Fruit fly (Drosophila melanogaster): Measurements from ENCODE around the gene mud.

Gene mud

DNA sequence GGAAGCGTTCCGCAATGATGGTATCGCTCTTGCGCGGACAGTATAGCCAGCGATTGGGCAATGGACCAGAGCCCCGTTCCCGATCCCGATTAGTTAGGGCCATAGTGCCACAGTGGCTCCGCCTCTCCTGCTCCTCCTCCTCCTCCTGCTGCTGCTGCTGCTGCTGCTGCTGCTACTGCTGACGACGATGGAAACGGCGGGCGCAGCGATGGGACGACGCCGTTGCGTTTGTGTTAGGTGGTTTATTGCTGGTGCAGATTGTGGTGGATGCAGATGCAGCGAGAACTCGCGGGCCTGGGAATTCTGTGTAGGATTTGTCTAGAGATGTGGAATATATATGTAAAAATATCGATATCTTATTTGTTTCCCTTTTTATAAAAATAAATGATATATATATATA lies 5.1 kb upstream of the mud start, which contains the start of gene mRNA-cap:
mRNA-cap (minus strand) TSS at position 344 of the 400 bp plus-strand sequence.
- TF ChIP-seq D19B (GFP tag; optimal IDR thresholded peaks at IDR 0.05) (no peak), p53 (GFP tag; optimal IDR thresholded peaks at IDR 0.05) (no peak), Dfd (GFP tag; optimal IDR thresholded peaks at IDR 0.05) (peak in 1 of 2 experiments; percentile 81), z (GFP tag; IDR thresholded peaks at IDR 0.05) (no peak), MESR4 (GFP tag; optimal IDR thresholded peaks at IDR 0.05) (peak; percentile 96), YL-1 (GFP tag; optimal IDR thresholded peaks at IDR 0.05) (peak; percentile 36), MBD-R2 (GFP tag; IDR thresholded peaks at IDR 0.05) (0 out of 2 replicates have a peak, but pooled peaks have one; percentile 22), ttk (GFP tag; IDR thresholded peaks at IDR 0.05) (no peak), NfI (GFP tag; optimal IDR thresholded peaks at IDR 0.05) (no peak), cas (GFP tag; IDR thresholded peaks at IDR 0.05) (no peak), CG18011 (GFP tag; optimal IDR thresholded peaks at IDR 0.05) (no peak), CG4617 (GFP tag; optimal IDR thresholded peaks at IDR 0.05; ENCODE audit: borderline replicate concordance) (peak; percentile 73), Sry-δ (GFP tag; optimal IDR thresholded peaks at IDR 0.05) (peak; percentile 37), rib (GFP tag; IDR thresholded peaks at IDR 0.05) (no peak)

DNA sequence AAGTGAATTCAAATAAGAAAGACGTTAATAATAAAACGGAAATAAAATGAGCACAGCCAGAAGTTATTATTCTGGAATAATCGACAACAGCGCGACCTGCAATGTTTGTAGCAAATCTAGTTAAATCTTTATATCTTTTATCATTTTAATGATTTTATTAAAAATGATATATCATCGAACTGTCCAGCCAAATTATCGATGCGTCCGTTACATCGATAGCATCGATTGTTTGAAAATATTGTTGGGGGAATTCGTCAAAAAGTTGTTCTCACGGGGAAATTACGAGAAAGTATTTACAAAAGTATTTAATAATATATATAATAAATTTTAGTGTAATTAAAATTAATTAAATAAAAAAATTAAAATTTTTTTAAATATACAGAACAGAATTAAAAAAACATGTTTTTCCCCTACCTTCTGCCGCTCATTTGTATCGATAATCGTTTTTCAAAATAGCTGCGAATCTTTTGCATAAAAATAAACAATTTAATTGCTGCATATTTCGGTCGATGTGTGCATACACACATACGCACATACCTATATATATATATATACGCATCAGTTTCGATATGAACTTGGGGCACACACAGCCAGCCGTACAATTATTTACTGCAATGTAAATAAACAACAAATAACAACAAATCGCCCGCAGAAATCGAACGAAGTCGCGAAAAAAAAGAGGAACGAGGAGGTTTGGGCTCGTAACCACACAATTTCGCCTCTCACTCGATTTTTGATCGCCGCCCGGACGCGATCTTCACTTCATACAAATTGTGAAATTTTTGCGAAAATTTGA lies 4.4 kb upstream of the mud start, which contains the start of gene CG32599:
CG32599 (plus strand) TSS at position 746 of the 796 bp plus-strand sequence.
- peak; percentile 14 for TF ChIP-seq CG13296 (GFP tag; optimal IDR thresholded peaks at IDR 0.05)
- peak; percentile 14 for TF ChIP-seq Xbp1 (GFP tag; optimal IDR thresholded peaks at IDR 0.05)
- TF ChIP-seq bbx (GFP tag; IDR thresholded peaks at IDR 0.05; ENCODE audit: partially characterized antibody): peak; percentile 59
- peak; percentile 63 for TF ChIP-seq Bgb (GFP tag; IDR thresholded peaks at IDR 0.05; ENCODE audit: partially characterized antibody)
- peak; percentile 20 for TF ChIP-seq Meics (GFP tag; optimal IDR thresholded peaks at IDR 0.05)
- no peak for TF ChIP-seq CG3726 (GFP tag; IDR thresholded peaks at IDR 0.05)
- TF ChIP-seq CG6272 (GFP tag; IDR thresholded peaks at IDR 0.05): peak; percentile 26; the same call in 1 of the 2 replicates
- peak; percentile 30 for TF ChIP-seq CG7271 (tag; optimal IDR thresholded peaks at IDR 0.05)
- TF ChIP-seq unc-4 (GFP tag; IDR thresholded peaks at IDR 0.05; ENCODE audit: partially characterized antibody): peak; percentile 63
- peak; percentile 11 for TF ChIP-seq Nf-YC (tag; optimal IDR thresholded peaks at IDR 0.05)
- peak; percentile 51 for TF ChIP-seq tgo (GFP tag; IDR thresholded peaks at IDR 0.05)
- TF ChIP-seq nmo (GFP tag; optimal IDR thresholded peaks at IDR 0.05): peak; percentile 48
- no peak for TF ChIP-seq ATbp (GFP tag; optimal IDR thresholded peaks at IDR 0.05)
- no peak for TF ChIP-seq CHES-1-like (GFP tag; optimal IDR thresholded peaks at IDR 0.05)
- TF ChIP-seq unpg (GFP tag; optimal IDR thresholded peaks at IDR 0.05): peak; percentile 60
- TF ChIP-seq hb (GFP tag; IDR thresholded peaks at IDR 0.05; ENCODE audit: partially characterized antibody): no peak
- 0 out of 3 replicates have a peak, but pooled peaks have one; percentile 35 for TF ChIP-seq CG14050 (GFP tag; IDR thresholded peaks at IDR 0.05)
- TF ChIP-seq PHDP (tag; optimal IDR thresholded peaks at IDR 0.05): peak; percentile 36
- TF ChIP-seq CG42726 (GFP tag; IDR thresholded peaks at IDR 0.05; ENCODE audit: partially characterized antibody): peak; percentile 59; the same call in 1 of the 2 replicates
- 0 out of 3 replicates have a peak, but pooled peaks have one; percentile 39 for TF ChIP-seq CG11695 (GFP tag; IDR thresholded peaks at IDR 0.05)
- peak; percentile 45 for TF ChIP-seq CG15269 (tag; optimal IDR thresholded peaks at IDR 0.05)
- no peak for TF ChIP-seq CG1529 (GFP tag; optimal IDR thresholded peaks at IDR 0.05)
- 0 out of 3 replicates have a peak, but pooled peaks have one; percentile 7 for TF ChIP-seq CG34422 (GFP tag; IDR thresholded peaks at IDR 0.05)
- peak; percentile 36 for TF ChIP-seq CG8388 (GFP tag; optimal IDR thresholded peaks at IDR 0.05)
- TF ChIP-seq hbn (GFP tag; IDR thresholded peaks at IDR 0.05; ENCODE audit: partially characterized antibody): peak; percentile 47; the same call in 1 of the 2 replicates
- TF ChIP-seq CG13775 (GFP tag; optimal IDR thresholded peaks at IDR 0.05): peak; percentile 25
- peak; percentile 69 for TF ChIP-seq Dp (GFP tag; optimal IDR thresholded peaks at IDR 0.05)
- no peak for TF ChIP-seq pita (GFP tag; optimal IDR thresholded peaks at IDR 0.05)
- no peak for TF ChIP-seq NC2α (GFP tag; optimal IDR thresholded peaks at IDR 0.05)
- peak; percentile 29 for TF ChIP-seq lmd (GFP tag; IDR thresholded peaks at IDR 0.05)
- TF ChIP-seq phol (tag; optimal IDR thresholded peaks at IDR 0.05): peak; percentile 57
- TF ChIP-seq lab (GFP tag; optimal IDR thresholded peaks at IDR 0.05): peak; percentile 27
- peak; percentile 73; the same call in 3 of the 4 replicates for TF ChIP-seq Dll (GFP tag; IDR thresholded peaks at IDR 0.05; ENCODE audit: partially characterized antibody)

Measured in whole organism, embryonic.